Worm (Caenorhabditis elegans) whole organism, young adult: ENCODE results near the gene srw-141.

ENCODE experiments used
- D2030.7 ChIP-seq: fragments of 200-800 bp; sonication (Bioruptor generic); IDR thresholded peaks from 2 replicates; pipeline ENCODE4 v1.3.6; 2022; ENCODE audit warnings: missing genetic modification reagents, missing genetic modification characterization, missing compliant biosample characterization
- F33H1.4 ChIP-seq: fragments of 200-800 bp; sonication (Bioruptor generic); IDR thresholded peaks from 2 replicates; pipeline ENCODE4 v1.3.6; 2022; ENCODE audit warnings: missing genetic modification reagents, missing genetic modification characterization, missing compliant biosample characterization
- K11D2.4 ChIP-seq: fragments of 200-800 bp; sonication (Bioruptor generic); IDR thresholded peaks from 2 replicates; pipeline ENCODE4 v1.3.6; 2022; ENCODE audit warnings: missing genetic modification reagents, missing genetic modification characterization, missing compliant biosample characterization
- T07F8.4 ChIP-seq: sonication (generic microtip); optimal IDR thresholded peaks from 2 replicates; lab custom pipeline; 2016; ENCODE audit warnings: mild to moderate bottlenecking, missing genetic modification characterization, moderate library complexity, missing compliant biosample characterization
- ama-1 ChIP-seq, 3 experiments: fragments of 150-350 bp in 1 of 3; sonication (generic microtip) in 2 of 3; optimal IDR thresholded peaks; 2 replicates each; lab custom pipeline; 2014 to 2018; ENCODE audit warnings: missing biosample characterization in 2 of 3, missing genetic modification characterization in 2 of 3, missing genetic modification reagents in 2 of 3
- ccch-3 ChIP-seq: fragments of 200-800 bp; sonication (Bioruptor generic); optimal IDR thresholded peaks from 2 replicates; lab custom pipeline; 2018; ENCODE audit warnings: mild to moderate bottlenecking, missing genetic modification characterization, missing compliant biosample characterization
- dpl-1 ChIP-seq: fragments of 150-350 bp; optimal IDR thresholded peaks from 2 replicates; lab custom pipeline; 2014; ENCODE audit warnings: missing biosample characterization, missing genetic modification reagents, missing genetic modification characterization
- hlh-12 ChIP-seq: sonication (generic microtip); optimal IDR thresholded peaks from 2 replicates; lab custom pipeline; 2016; ENCODE audit warnings: missing genetic modification characterization, missing compliant biosample characterization
- nhr-120 ChIP-seq: fragments of 200-800 bp; sonication (Bioruptor generic); IDR thresholded peaks from 2 replicates; pipeline ENCODE4 v1.3.6; 2022; ENCODE audit warnings: missing genetic modification characterization, missing compliant biosample characterization
- sptf-2 ChIP-seq: fragments of 200-800 bp; sonication (Bioruptor generic); optimal IDR thresholded peaks from 2 replicates; lab custom pipeline; 2018; ENCODE audit warnings: mild to moderate bottlenecking, missing genetic modification characterization, missing compliant biosample characterization
- tbp1 ChIP-seq: fragments of 200-800 bp; sonication (Bioruptor generic); optimal IDR thresholded peaks from 2 replicates; lab custom pipeline; 2018; ENCODE audit warnings: mild to moderate bottlenecking, missing genetic modification characterization, missing compliant biosample characterization
- unc-130 ChIP-seq: sonication (generic microtip); optimal IDR thresholded peaks from 2 replicates; lab custom pipeline; 2016; ENCODE audit warnings: missing genetic modification reagents, missing genetic modification characterization, missing compliant biosample characterization
- xnd-1 ChIP-seq: sonication (generic microtip); optimal IDR thresholded peaks from 2 replicates; lab custom pipeline; 2016; ENCODE audit warnings: missing genotype, missing genetic modification reagents, missing genetic modification characterization, missing compliant biosample characterization

ce11 chrV:2931252-2931651 lies 7.1 kb downstream of the srw-141 start, which contains the start of gene C31B8.1:
- TF ChIP-seq xnd-1 (tag; lab: Kevin White, UChicago) (no peak), hlh-12 (tag; lab: Kevin White, UChicago) (no peak), nhr-120 (GFP tag; lab: Robert Waterston, UW) (no peak), dpl-1 (GFP tag; lab: Kevin White, UChicago) (no peak), D2030.7 (GFP tag; lab: Robert Waterston, UW) (no peak), ccch-3 (GFP tag; lab: Kevin White, UChicago) (no peak), F33H1.4 (GFP tag; lab: Robert Waterston, UW) (no peak), sptf-2 (GFP tag; lab: Kevin White, UChicago) (no peak), ama-1 (optimal IDR thresholded peaks at IDR 0.05; lab: Kevin White, UChicago) (no peak), ama-1 (GFP tag; optimal IDR thresholded peaks at IDR 0.05; lab: Kevin White, UChicago) (no peak), tbp1 (GFP tag; lab: Kevin White, UChicago) (no peak), unc-130 (GFP tag; lab: Kevin White, UChicago) (no peak), K11D2.4 (GFP tag; lab: Robert Waterston, UW) (no peak), T07F8.4 (tag; lab: Kevin White, UChicago) (no peak)
